Worm (Caenorhabditis elegans) whole organism, midembryonic: ENCODE results near the gene T03E6.9.
"Not testable (repeated sequence)": the region's sequence is repeated elsewhere in the genome, so short reads cannot be mapped to it uniquely, and the experiment has no call there.

Source experiments
- T22C8.4 ChIP-seq: fragments of 200-800 bp; sonication (Bioruptor generic); IDR thresholded peaks from 2 replicates; pipeline ENCODE4 v1.3.6; 2022; ENCODE audit warnings: missing genetic modification characterization, missing compliant biosample characterization
- cog-1 ChIP-seq: sonication (generic microtip); optimal IDR thresholded peaks from 2 replicates; lab custom pipeline; 2016; ENCODE audit warnings: missing genetic modification characterization, missing compliant biosample characterization
- flt-1 ChIP-seq: fragments of 200-800 bp; sonication (Bioruptor generic); IDR thresholded peaks from 2 replicates; pipeline ENCODE4 v1.3.6; 2022; ENCODE audit warnings: missing genetic modification characterization, missing compliant biosample characterization
- klf-2 ChIP-seq: fragments of 200-800 bp; sonication (Bioruptor generic); conservative IDR thresholded peaks from 2 replicates; pipeline ENCODE4 v1.3.6; 2022; ENCODE audit warnings: missing genetic modification reagents, missing genetic modification characterization, missing compliant biosample characterization
- med-1 ChIP-seq: sonication (generic microtip); optimal IDR thresholded peaks from 2 replicates; lab custom pipeline; 2017; ENCODE audit warnings: missing genetic modification characterization, mild to moderate bottlenecking, missing compliant biosample characterization, antibody characterized with exemption, missing genetic modification reagents; ENCODE audit not compliant: insufficient read depth
- ref-1 ChIP-seq: fragments of 200-800 bp; sonication (Bioruptor generic); conservative IDR thresholded peaks from 2 replicates; pipeline ENCODE4 v1.3.6; 2022; ENCODE audit warnings: missing genetic modification reagents, missing genetic modification characterization, missing compliant biosample characterization
- tab-1 ChIP-seq: fragments of 200-800 bp; sonication (Bioruptor generic); IDR thresholded peaks from 2 replicates; pipeline ENCODE4 v1.3.6; 2022; ENCODE audit warnings: missing genetic modification characterization, missing compliant biosample characterization
- ztf-23 ChIP-seq: fragments of 200-800 bp; sonication (Bioruptor generic); IDR thresholded peaks from 2 replicates; pipeline ENCODE4 v1.3.6; 2022; ENCODE audit warnings: missing genetic modification reagents, missing genetic modification characterization, missing compliant biosample characterization
- ztf-29 ChIP-seq: fragments of 200-800 bp; sonication (Bioruptor generic); IDR thresholded peaks from 2 replicates; pipeline ENCODE4 v1.3.6; 2022; ENCODE audit warnings: missing genetic modification reagents, missing genetic modification characterization, missing compliant biosample characterization

T03E6.9 gene

ce11 chrV:16600623-16601022 lies at the start of gene T03E6.9:
T03E6.9 (minus strand) TSS chrV:16600723.
- TF ChIP-seq ref-1 = no peak

- TF ChIP-seq med-1 (GFP tag; lab: Kevin White, UChicago); ztf-23 (GFP tag; lab: Robert Waterston, UW); cog-1 (tag; lab: Kevin White, UChicago): not testable (repeated sequence)
These were observed 48.7 kb upstream of the T03E6.9 start, which contains the start of gene W06G6.11 for ce11 chrV:16649200-16649599. W06G6.11 (minus strand) TSS chrV:16649300.

- TF ChIP-seq tab-1 (no peak), cog-1 (tag; lab: Kevin White, UChicago) (no peak), flt-1 (GFP tag; lab: Robert Waterston, UW) (no peak), ref-1 (no peak), ztf-29 (GFP tag; lab: Robert Waterston, UW) (no peak), T22C8.4 (GFP tag; lab: Robert Waterston, UW) (no peak), med-1 (GFP tag; lab: Kevin White, UChicago) (no peak), klf-2 (no peak)
These were observed 47.9 kb upstream of the T03E6.9 start, which contains the start of gene W06G6.20 for ce11 chrV:16648317-16649018. W06G6.20 (minus strand) TSS chrV:16648367.

ce11 chrV:16647093-16647492 lies 46.6 kb upstream of the T03E6.9 start, which contains the start of gene W06G6.10:
W06G6.10 (minus strand) TSS chrV:16647193.
- TF ChIP-seq ztf-23 (GFP tag; lab: Robert Waterston, UW) (no peak), med-1 (GFP tag; lab: Kevin White, UChicago) (no peak), ref-1 (no peak), cog-1 (tag; lab: Kevin White, UChicago) (no peak), klf-2 (no peak), ztf-29 (GFP tag; lab: Robert Waterston, UW) (no peak), flt-1 (GFP tag; lab: Robert Waterston, UW) (no peak)

- no peak for TF ChIP-seq ztf-29 (GFP tag; lab: Robert Waterston, UW)
- TF ChIP-seq med-1 (GFP tag; lab: Kevin White, UChicago) = no peak
- TF ChIP-seq tab-1 = no peak
- TF ChIP-seq klf-2 = no peak
- no peak for TF ChIP-seq flt-1 (GFP tag; lab: Robert Waterston, UW)
- TF ChIP-seq T22C8.4 (GFP tag; lab: Robert Waterston, UW) = no peak
- no peak for TF ChIP-seq cog-1 (tag; lab: Kevin White, UChicago)
- no peak for TF ChIP-seq ref-1
- TF ChIP-seq ztf-23 (GFP tag; lab: Robert Waterston, UW) = no peak
These were observed 45.8 kb upstream of the T03E6.9 start, which contains the start of gene W06G6.9 for ce11 chrV:16646372-16646771. W06G6.9 (minus strand) TSS chrV:16646472.

ce11 chrV:16645201-16645940 lies 44.8 kb upstream of the T03E6.9 start, which contains the start of gene W06G6.17:
W06G6.17 (minus strand) TSS chrV:16645251.
- no peak for TF ChIP-seq klf-2
- TF ChIP-seq flt-1 (GFP tag; lab: Robert Waterston, UW) = no peak
- TF ChIP-seq cog-1 (tag; lab: Kevin White, UChicago) = no peak
- TF ChIP-seq T22C8.4 (GFP tag; lab: Robert Waterston, UW) = no peak
- no peak for TF ChIP-seq ztf-29 (GFP tag; lab: Robert Waterston, UW)
- no peak for TF ChIP-seq tab-1
- TF ChIP-seq ref-1 = no peak
- TF ChIP-seq ztf-23 (GFP tag; lab: Robert Waterston, UW) = no peak
- no peak for TF ChIP-seq med-1 (GFP tag; lab: Kevin White, UChicago)

ce11 chrV:16643558-16643957 lies 43.0 kb upstream of the T03E6.9 start, which contains the start of gene srw-77:
srw-77 (minus strand) TSS chrV:16643658.
- TF ChIP-seq tab-1 = no peak
- TF ChIP-seq ztf-29 (GFP tag; lab: Robert Waterston, UW) = no peak
- no peak for TF ChIP-seq ztf-23 (GFP tag; lab: Robert Waterston, UW)
- TF ChIP-seq flt-1 (GFP tag; lab: Robert Waterston, UW) = no peak
- TF ChIP-seq ref-1 = no peak
- TF ChIP-seq T22C8.4 (GFP tag; lab: Robert Waterston, UW) = no peak
- TF ChIP-seq med-1 (GFP tag; lab: Kevin White, UChicago) = no peak
- TF ChIP-seq cog-1 (tag; lab: Kevin White, UChicago) = no peak
- no peak for TF ChIP-seq klf-2

ce11 chrV:16640366-16640765 lies 39.8 kb upstream of the T03E6.9 start:
- TF ChIP-seq klf-2 (no peak), med-1 (GFP tag; lab: Kevin White, UChicago) (no peak), tab-1 (no peak), cog-1 (tag; lab: Kevin White, UChicago) (no peak), ztf-29 (GFP tag; lab: Robert Waterston, UW) (no peak), flt-1 (GFP tag; lab: Robert Waterston, UW) (no peak), ref-1 (no peak)

- no peak for TF ChIP-seq klf-2
These were observed 37.7 kb upstream of the T03E6.9 start, which contains the start of gene srw-76 for ce11 chrV:16638204-16638603. srw-76 (minus strand) TSS chrV:16638304.

- no peak for TF ChIP-seq med-1 (GFP tag; lab: Kevin White, UChicago)
- TF ChIP-seq flt-1 (GFP tag; lab: Robert Waterston, UW) = no peak
- TF ChIP-seq T22C8.4 (GFP tag; lab: Robert Waterston, UW) = no peak
- no peak for TF ChIP-seq cog-1 (tag; lab: Kevin White, UChicago)
- TF ChIP-seq klf-2 = no peak
- no peak for TF ChIP-seq ref-1
- no peak for TF ChIP-seq tab-1
- no peak for TF ChIP-seq ztf-23 (GFP tag; lab: Robert Waterston, UW)
These were observed 35.4 kb upstream of the T03E6.9 start, which contains the start of gene mltn-11 for ce11 chrV:16635911-16636310. mltn-11 (plus strand) TSS chrV:16636186.
